Fruit fly (Drosophila melanogaster) whole organism, embryonic: ENCODE data around the gene Eh.

Experiments
- Atf3 ChIP-seq: fragments of 200-800 bp; sonication (Bioruptor generic); optimal IDR thresholded peaks from 3 replicates; lab custom pipeline; 2016; ENCODE audit warnings: missing biosample characterization, missing genetic modification characterization
- CG10274 ChIP-seq: fragments of 200-800 bp; sonication (Bioruptor generic); optimal IDR thresholded peaks from 3 replicates; lab custom pipeline; 2017; ENCODE audit warnings: missing biosample characterization, mild to moderate bottlenecking, missing genetic modification characterization
- CG11504 ChIP-seq: fragments of 200-800 bp; sonication (Bioruptor generic); optimal IDR thresholded peaks from 3 replicates; lab custom pipeline; 2019; ENCODE audit warnings: missing biosample characterization, mild to moderate bottlenecking, missing genetic modification characterization, moderate library complexity
- CG12236 ChIP-seq: fragments of 200-800 bp; sonication (Bioruptor generic); optimal IDR thresholded peaks from 2 replicates; lab custom pipeline; 2016; ENCODE audit warnings: missing biosample characterization, missing genetic modification characterization
- CG15514 ChIP-seq: fragments of 200-800 bp; sonication (Bioruptor generic); optimal IDR thresholded peaks from 3 replicates; lab custom pipeline; 2017; ENCODE audit warnings: missing biosample characterization, missing genetic modification characterization, mild to moderate bottlenecking, moderate library complexity, missing genetic modification reagents
- CG18262 ChIP-seq: fragments of 200-800 bp; optimal IDR thresholded peaks from 3 replicates; lab custom pipeline; 2019; ENCODE audit warnings: missing biosample characterization, mild to moderate bottlenecking, missing genetic modification characterization, moderate library complexity
- CG1832 ChIP-seq: fragments of 200-800 bp; sonication (Bioruptor generic); optimal IDR thresholded peaks from 2 replicates; lab custom pipeline; 2017; ENCODE audit warnings: missing biosample characterization, mild to moderate bottlenecking, missing genetic modification characterization, inconsistent platforms
- CG31441 ChIP-seq: fragments of 200-800 bp; sonication (Bioruptor generic); IDR thresholded peaks from 2 replicates; pipeline ENCODE4 v1.3.6; 2022; ENCODE audit warnings: missing biosample characterization, missing genetic modification characterization
- CG32772 ChIP-seq: fragments of 200-800 bp; sonication (Bioruptor generic); IDR thresholded peaks from 2 replicates; pipeline ENCODE4 v1.3.6; 2022; ENCODE audit warnings: missing biosample characterization, missing genetic modification characterization
- CG3407 ChIP-seq: fragments of 200-800 bp; sonication (Bioruptor generic); optimal IDR thresholded peaks from 2 replicates; lab custom pipeline; 2018; ENCODE audit warnings: missing biosample characterization, mild to moderate bottlenecking, missing genetic modification characterization
- CG3726 ChIP-seq: fragments of 200-800 bp; sonication (Bioruptor generic); IDR thresholded peaks from 3 replicates; pipeline ENCODE4, ENCODE4 v1.3.6; 2022; ENCODE audit warnings: missing biosample characterization, missing genetic modification characterization
- CG4282 ChIP-seq: fragments of 200-800 bp; sonication (Bioruptor generic); optimal IDR thresholded peaks from 2 replicates; lab custom pipeline; 2016; ENCODE audit warnings: missing biosample characterization, missing genetic modification characterization
- CG5245 ChIP-seq: fragments of 200-800 bp; sonication (Bioruptor generic); optimal IDR thresholded peaks from 3 replicates; lab custom pipeline; 2016; ENCODE audit warnings: missing biosample characterization, missing genetic modification characterization
- CG6254 ChIP-seq: fragments of 200-800 bp; sonication (Bioruptor generic); optimal IDR thresholded peaks from 3 replicates; lab custom pipeline; 2017; ENCODE audit warnings: mild to moderate bottlenecking, missing biosample characterization, missing genetic modification reagents, missing genetic modification characterization
- CG6689 ChIP-seq: fragments of 200-800 bp; sonication (Bioruptor generic); IDR thresholded peaks from 2 replicates; pipeline ENCODE4 v1.3.6; 2022; ENCODE audit warnings: missing biosample characterization, missing genetic modification characterization
- CG6791 ChIP-seq: fragments of 200-800 bp; sonication (Bioruptor generic); IDR thresholded peaks from 3 replicates; pipeline ENCODE4 v1.3.6; 2022; ENCODE audit warnings: missing biosample characterization, missing genetic modification characterization; ENCODE audit not compliant: partially characterized antibody
- CG7745 ChIP-seq: fragments of 200-800 bp; sonication (Bioruptor generic); optimal IDR thresholded peaks from 2 replicates; lab custom pipeline; 2018; ENCODE audit warnings: missing biosample characterization, mild to moderate bottlenecking, missing genetic modification characterization, moderate library complexity
- CG8359 ChIP-seq: fragments of 200-800 bp; sonication (Bioruptor generic); optimal IDR thresholded peaks from 2 replicates; lab custom pipeline; 2017; ENCODE audit warnings: missing biosample characterization, mild to moderate bottlenecking, missing genetic modification characterization, borderline replicate concordance
- CG8388 ChIP-seq: fragments of 200-800 bp; sonication (Bioruptor generic); optimal IDR thresholded peaks from 2 replicates; lab custom pipeline; 2019; ENCODE audit warnings: missing biosample characterization, mild to moderate bottlenecking, missing genetic modification characterization, moderate library complexity
- CG8478 ChIP-seq: fragments of >200 bp; optimal IDR thresholded peaks from 2 replicates; lab custom pipeline; 2018
- CG9932 ChIP-seq: fragments of 200-800 bp; sonication (Bioruptor generic); IDR thresholded peaks from 2 replicates; pipeline ENCODE4 v1.3.6; 2022; ENCODE audit warnings: missing biosample characterization, missing genetic modification characterization
- D ChIP-seq, 2 experiments: fragments of 200-800 bp in 1 of 2; fragments of >200 bp in 1 of 2; sonication (Bioruptor generic) in 1 of 2; optimal IDR thresholded peaks; 2 replicates in 1 of 2; 3 replicates in 1 of 2; lab custom pipeline; 2017; ENCODE audit warnings: mild to moderate bottlenecking in 1 of 2, missing biosample characterization in 1 of 2, missing genetic modification characterization in 1 of 2, missing genetic modification reagents in 1 of 2
- Dad ChIP-seq: fragments of 200-800 bp; sonication (Bioruptor generic); optimal IDR thresholded peaks from 3 replicates; lab custom pipeline; 2016; ENCODE audit warnings: missing biosample characterization, missing genetic modification characterization
- Ets97D ChIP-seq: fragments of 200-800 bp; sonication (Bioruptor generic); optimal IDR thresholded peaks from 3 replicates; lab custom pipeline; 2016; ENCODE audit warnings: missing biosample characterization, missing genetic modification characterization
- HLH4C ChIP-seq: fragments of 200-800 bp; sonication (Bioruptor generic); IDR thresholded peaks from 3 replicates; pipeline ENCODE4 v1.3.6; 2022; ENCODE audit warnings: missing biosample characterization, missing genetic modification characterization; ENCODE audit not compliant: partially characterized antibody
- HLHmδ ChIP-seq: fragments of 200-800 bp; sonication (Bioruptor generic); optimal IDR thresholded peaks from 2 replicates; lab custom pipeline; 2018; ENCODE audit warnings: missing biosample characterization, mild to moderate bottlenecking, missing genetic modification characterization, moderate library complexity
- Hsf ChIP-seq: fragments of 200-800 bp; sonication (Bioruptor generic); optimal IDR thresholded peaks from 3 replicates; lab custom pipeline; 2016; ENCODE audit warnings: missing biosample characterization, missing genetic modification characterization
- Mes4 ChIP-seq: fragments of 200-800 bp; sonication (Bioruptor generic); optimal IDR thresholded peaks from 2 replicates; lab custom pipeline; 2016; ENCODE audit warnings: missing biosample characterization, missing genetic modification characterization
- YL-1 ChIP-seq: fragments of 200-800 bp; sonication (Bioruptor generic); optimal IDR thresholded peaks from 3 replicates; lab custom pipeline; 2017; ENCODE audit warnings: missing biosample characterization, mild to moderate bottlenecking, missing genetic modification characterization
- abd-A ChIP-seq: fragments of 200-800 bp; sonication (Bioruptor generic); optimal IDR thresholded peaks from 3 replicates; lab custom pipeline; 2019; ENCODE audit warnings: missing biosample characterization, mild to moderate bottlenecking, missing genetic modification characterization, moderate library complexity
- amos ChIP-seq: fragments of 200-800 bp; sonication (Bioruptor generic); IDR thresholded peaks from 2 replicates; pipeline ENCODE4 v1.3.6; 2022; ENCODE audit warnings: missing biosample characterization, missing genetic modification characterization; ENCODE audit not compliant: partially characterized antibody
- ara ChIP-seq: fragments of 200-800 bp; sonication (Bioruptor generic); IDR thresholded peaks from 2 replicates; pipeline ENCODE4 v1.3.6; 2022; ENCODE audit warnings: missing biosample characterization, missing genetic modification characterization
- crc ChIP-seq: fragments of 200-800 bp; sonication (Bioruptor generic); optimal IDR thresholded peaks from 2 replicates; lab custom pipeline; 2016; ENCODE audit warnings: missing biosample characterization, missing genetic modification characterization
- croc ChIP-seq: fragments of 200-800 bp; sonication (Bioruptor generic); conservative IDR thresholded peaks from 3 replicates; pipeline ENCODE4 v1.3.6; 2022; ENCODE audit warnings: missing biosample characterization, missing genetic modification characterization
- fd3F ChIP-seq: fragments of 200-800 bp; sonication (Bioruptor generic); optimal IDR thresholded peaks from 2 replicates; lab custom pipeline; 2018; ENCODE audit warnings: missing biosample characterization, mild to moderate bottlenecking, missing genetic modification characterization, moderate library complexity
- gt ChIP-seq: fragments of 200-800 bp; sonication (Bioruptor generic); IDR thresholded peaks from 2 replicates; pipeline ENCODE4 v1.3.6; 2022; ENCODE audit warnings: missing biosample characterization, missing genetic modification characterization
- hbn ChIP-seq: fragments of 200-800 bp; sonication (Bioruptor generic); IDR thresholded peaks from 2 replicates; pipeline ENCODE4 v1.3.6; 2022; ENCODE audit warnings: missing biosample characterization, missing genetic modification characterization; ENCODE audit not compliant: partially characterized antibody
- her ChIP-seq: fragments of 200-800 bp; sonication (Bioruptor generic); optimal IDR thresholded peaks from 2 replicates; lab custom pipeline; 2016; ENCODE audit warnings: missing biosample characterization, missing genetic modification characterization
- kni ChIP-seq: fragments of 200-800 bp; sonication (Bioruptor generic); optimal IDR thresholded peaks from 3 replicates; lab custom pipeline; 2017; ENCODE audit warnings: mild to moderate bottlenecking, missing biosample characterization, missing genetic modification reagents, missing genetic modification characterization
- mirr ChIP-seq: fragments of 200-800 bp; sonication (Bioruptor generic); optimal IDR thresholded peaks from 3 replicates; lab custom pipeline; 2018; ENCODE audit warnings: missing biosample characterization, mild to moderate bottlenecking, missing genetic modification characterization
- oc ChIP-seq: fragments of 200-800 bp; sonication (Bioruptor generic); optimal IDR thresholded peaks from 2 replicates; lab custom pipeline; 2018; ENCODE audit warnings: missing biosample characterization, mild to moderate bottlenecking, missing genetic modification characterization, moderate library complexity
- pb ChIP-seq: fragments of 200-800 bp; sonication (Bioruptor generic); optimal IDR thresholded peaks from 3 replicates; lab custom pipeline; 2016; ENCODE audit warnings: missing biosample characterization, missing genetic modification characterization
- pfk ChIP-seq: fragments of 200-800 bp; sonication (Bioruptor generic); optimal IDR thresholded peaks from 2 replicates; lab custom pipeline; 2018; ENCODE audit warnings: missing biosample characterization, mild to moderate bottlenecking, missing genetic modification characterization, moderate library complexity
- pros ChIP-seq: fragments of 200-800 bp; sonication (Bioruptor generic); optimal IDR thresholded peaks from 3 replicates; lab custom pipeline; 2019; ENCODE audit warnings: missing biosample characterization, mild to moderate bottlenecking, missing genetic modification characterization, moderate library complexity
- so ChIP-seq: fragments of 200-800 bp; sonication (Bioruptor generic); IDR thresholded peaks from 3 replicates; pipeline ENCODE4 v1.3.6; 2022; ENCODE audit warnings: missing biosample characterization, missing genetic modification characterization
- sqz ChIP-seq: fragments of 200-800 bp; sonication (Bioruptor generic); optimal IDR thresholded peaks from 3 replicates; lab custom pipeline; 2018; ENCODE audit warnings: missing biosample characterization, mild to moderate bottlenecking, missing genetic modification characterization
- sr ChIP-seq: fragments of 200-800 bp; sonication (Bioruptor generic); IDR thresholded peaks from 3 replicates; pipeline ENCODE4 v1.3.6; 2022; ENCODE audit warnings: missing biosample characterization, missing genetic modification characterization
- tll ChIP-seq, 2 experiments: fragments of 200-800 bp in 1 of 2; fragments of >200 bp in 1 of 2; sonication (Bioruptor generic) in 1 of 2; optimal IDR thresholded peaks; 2 replicates each; lab custom pipeline; 2017 to 2019; ENCODE audit warnings: missing biosample characterization in 2 of 2, missing genetic modification characterization in 2 of 2, mild to moderate bottlenecking in 1 of 2, moderate library complexity in 1 of 2
- wor ChIP-seq: fragments of 200-800 bp; sonication (Bioruptor generic); IDR thresholded peaks from 2 replicates; pipeline ENCODE4 v1.3.6; 2022; ENCODE audit warnings: missing biosample characterization, missing genetic modification characterization
- zen ChIP-seq: fragments of 200-800 bp; sonication (Bioruptor generic); optimal IDR thresholded peaks from 3 replicates; lab custom pipeline; 2018; ENCODE audit warnings: missing biosample characterization, mild to moderate bottlenecking, missing genetic modification characterization, moderate library complexity

The Eh gene

dm6 chr3R:17401289-17401752 lies 47.3 kb downstream of the Eh start (continued):
- TF ChIP-seq CG3726 (GFP tag; lab: Robert Waterston, UW) (no peak), CG11504 (tag; lab: Kevin White, UChicago) (peak; percentile 60), tll (GFP tag; optimal IDR thresholded peaks at IDR 0.05; lab: Kevin White, UChicago) (no peak), CG8478 (lab: Kevin White, UChicago) (no peak), oc (tag; lab: Kevin White, UChicago) (no peak), Ets97D (peak; percentile 45), HLH4C (GFP tag; lab: Robert Waterston, UW) (peak; percentile 82), CG4282 (GFP tag; lab: Kevin White, UChicago) (peak; percentile 46), CG6254 (GFP tag; lab: Kevin White, UChicago) (no peak), sr (GFP tag; lab: Robert Waterston, UW) (no peak), gt (GFP tag; lab: Robert Waterston, UW) (no peak), CG12236 (peak; percentile 8), CG9932 (GFP tag; lab: Robert Waterston, UW) (peak; percentile 78), Dad (no peak), pb (GFP tag; lab: Kevin White, UChicago) (peak; percentile 27), YL-1 (GFP tag; lab: Kevin White, UChicago) (peak; percentile 62), wor (no peak), ara (GFP tag; lab: Robert Waterston, UW) (no peak), pros (GFP tag; lab: Kevin White, UChicago) (no peak), CG10274 (GFP tag; lab: Kevin White, UChicago) (no peak), mirr (GFP tag; lab: Kevin White, UChicago) (peak; percentile 17), CG31441 (GFP tag; lab: Robert Waterston, UW) (peak; percentile 37), amos (GFP tag; lab: Robert Waterston, UW) (peak; percentile 89), CG1832 (GFP tag; lab: Kevin White, UChicago) (no peak), zen (tag; lab: Kevin White, UChicago) (peak; percentile 38), CG8388 (peak; percentile 18), CG6689 (no peak), D (optimal IDR thresholded peaks at IDR 0.05; lab: Kevin White, UChicago) (no peak), D (GFP tag; optimal IDR thresholded peaks at IDR 0.05; lab: Kevin White, UChicago) (no peak), kni (GFP tag; lab: Kevin White, UChicago) (no peak), CG15514 (GFP tag; lab: Kevin White, UChicago) (peak; percentile 37), HLHmδ (no peak), hbn (GFP tag; lab: Robert Waterston, UW) (peak; percentile 72; the same call in 1 of the 2 replicates), Mes4 (GFP tag; lab: Kevin White, UChicago) (peak; percentile 27), CG32772 (GFP tag; lab: Robert Waterston, UW) (no peak), pfk (GFP tag; lab: Kevin White, UChicago) (no peak), CG8359 (GFP tag; lab: Kevin White, UChicago) (no peak), abd-A (tag; lab: Kevin White, UChicago) (peak; percentile 54), her (GFP tag; lab: Kevin White, UChicago) (peak; percentile 4), CG5245 (GFP tag; lab: Kevin White, UChicago) (no peak), CG18262 (tag; lab: Kevin White, UChicago) (peak; percentile 28), crc (GFP tag; lab: Kevin White, UChicago) (peak; percentile 16), so (GFP tag; lab: Robert Waterston, UW) (peak; percentile 51; the same call in 2 of the 3 replicates), sqz (GFP tag; lab: Kevin White, UChicago) (no peak), croc (GFP tag; lab: Robert Waterston, UW) (no peak), Hsf (GFP tag; lab: Kevin White, UChicago) (peak; percentile 82), CG6791 (GFP tag; lab: Robert Waterston, UW) (peak; percentile 85), fd3F (GFP tag; lab: Kevin White, UChicago) (peak; percentile 53), Atf3 (GFP tag; lab: Kevin White, UChicago) (no peak), CG7745 (tag; lab: Kevin White, UChicago) (no peak), CG3407 (GFP tag; lab: Kevin White, UChicago) (no peak)
